Fruit fly (Drosophila melanogaster) whole organism, pupa: ENCODE measurements around the gene mav.

Experiments
- CG10348 ChIP-seq: fragments of 200-800 bp; sonication (Bioruptor generic); IDR thresholded peaks from 2 replicates; pipeline ENCODE4 v1.3.6; 2022; ENCODE audit warnings: missing biosample characterization, missing genetic modification characterization
- CG12605 ChIP-seq: fragments of 200-800 bp; sonication (Bioruptor generic); IDR thresholded peaks from 2 replicates; pipeline ENCODE4 v1.3.6; 2022; ENCODE audit warnings: missing biosample characterization, missing genetic modification characterization
- CG13204 ChIP-seq: fragments of 200-800 bp; sonication (Bioruptor generic); optimal IDR thresholded peaks from 2 replicates; lab custom pipeline; 2018; ENCODE audit warnings: missing biosample characterization, mild to moderate bottlenecking, missing genetic modification characterization, moderate library complexity
- CG14655 ChIP-seq: fragments of 200-800 bp; sonication (Bioruptor generic); optimal IDR thresholded peaks from 3 replicates; lab custom pipeline; 2017; ENCODE audit warnings: mild to moderate bottlenecking, missing biosample characterization, missing genetic modification reagents, missing genetic modification characterization
- CG15710 ChIP-seq: fragments of 200-800 bp; sonication (Bioruptor generic); optimal IDR thresholded peaks from 2 replicates; lab custom pipeline; 2018; ENCODE audit warnings: missing biosample characterization, mild to moderate bottlenecking, missing genetic modification characterization, moderate library complexity
- CG17806 ChIP-seq: fragments of 200-800 bp; sonication (Bioruptor generic); optimal IDR thresholded peaks from 2 replicates; lab custom pipeline; 2018; ENCODE audit warnings: missing biosample characterization, mild to moderate bottlenecking, missing genetic modification characterization, moderate library complexity
- CG32121 ChIP-seq: fragments of 200-800 bp; sonication (Bioruptor generic); IDR thresholded peaks from 2 replicates; pipeline ENCODE4 v1.3.6; 2022; ENCODE audit warnings: missing biosample characterization, missing genetic modification characterization
- CG34367 ChIP-seq: fragments of 200-800 bp; sonication (Bioruptor generic); optimal IDR thresholded peaks from 2 replicates; lab custom pipeline; 2018; ENCODE audit warnings: missing biosample characterization, mild to moderate bottlenecking, missing genetic modification characterization
- CG4496 ChIP-seq: fragments of 200-800 bp; sonication (Bioruptor generic); IDR thresholded peaks from 3 replicates; pipeline ENCODE4 v1.3.6; 2022; ENCODE audit warnings: missing biosample characterization, missing genetic modification characterization
- CG8159 ChIP-seq: fragments of 200-800 bp; sonication (Bioruptor generic); optimal IDR thresholded peaks from 3 replicates; lab custom pipeline; 2018; ENCODE audit warnings: missing biosample characterization, mild to moderate bottlenecking, missing genetic modification characterization, moderate library complexity
- CG8301 ChIP-seq: fragments of 200-800 bp; sonication (Bioruptor generic); optimal IDR thresholded peaks from 2 replicates; lab custom pipeline; 2018; ENCODE audit warnings: missing biosample characterization, mild to moderate bottlenecking, missing genetic modification characterization
- CG9948 ChIP-seq: fragments of 200-800 bp; sonication (Bioruptor generic); optimal IDR thresholded peaks from 2 replicates; lab custom pipeline; 2018; ENCODE audit warnings: missing biosample characterization, mild to moderate bottlenecking, missing genetic modification characterization, moderate library complexity
- D1 ChIP-seq: fragments of 200-800 bp; sonication (Bioruptor generic); optimal IDR thresholded peaks from 2 replicates; lab custom pipeline; 2018; ENCODE audit warnings: missing biosample characterization, mild to moderate bottlenecking, missing genetic modification characterization, moderate library complexity
- EcR ChIP-seq: fragments of 200-800 bp; sonication (Bioruptor generic); optimal IDR thresholded peaks from 3 replicates; lab custom pipeline; 2019; ENCODE audit warnings: missing biosample characterization, missing genetic modification characterization, mild to moderate bottlenecking, moderate library complexity, missing genetic modification reagents
- Ets98B ChIP-seq: fragments of 200-800 bp; sonication (Bioruptor generic); IDR thresholded peaks from 2 replicates; pipeline ENCODE4 v1.3.6; 2022; ENCODE audit warnings: missing biosample characterization, missing genetic modification characterization
- Pif1A ChIP-seq: fragments of 200-800 bp; sonication (Bioruptor generic); optimal IDR thresholded peaks from 3 replicates; lab custom pipeline; 2016; ENCODE audit warnings: missing biosample characterization, missing genetic modification characterization
- Pif1B ChIP-seq: fragments of 200-800 bp; sonication (Bioruptor generic); optimal IDR thresholded peaks from 3 replicates; lab custom pipeline; 2016; ENCODE audit warnings: missing biosample characterization, missing genetic modification characterization
- Snoo ChIP-seq: fragments of 200-800 bp; sonication (Bioruptor generic); optimal IDR thresholded peaks from 3 replicates; lab custom pipeline; 2017; ENCODE audit warnings: missing biosample characterization, mild to moderate bottlenecking, missing genetic modification characterization, inconsistent platforms
- fd96Ca ChIP-seq: fragments of 200-800 bp; sonication (Bioruptor generic); IDR thresholded peaks from 3 replicates; pipeline ENCODE4 v1.3.6; 2022; ENCODE audit warnings: missing biosample characterization, missing genetic modification characterization
- gl ChIP-seq: fragments of 200-800 bp; sonication (Bioruptor generic); optimal IDR thresholded peaks from 2 replicates; lab custom pipeline; 2018; ENCODE audit warnings: missing biosample characterization, mild to moderate bottlenecking, missing genetic modification characterization
- rn ChIP-seq: fragments of 200-800 bp; sonication (Bioruptor generic); IDR thresholded peaks from 2 replicates; pipeline ENCODE4 v1.3.6; 2022; ENCODE audit warnings: missing biosample characterization, missing genetic modification characterization

Gene mav

DNA sequence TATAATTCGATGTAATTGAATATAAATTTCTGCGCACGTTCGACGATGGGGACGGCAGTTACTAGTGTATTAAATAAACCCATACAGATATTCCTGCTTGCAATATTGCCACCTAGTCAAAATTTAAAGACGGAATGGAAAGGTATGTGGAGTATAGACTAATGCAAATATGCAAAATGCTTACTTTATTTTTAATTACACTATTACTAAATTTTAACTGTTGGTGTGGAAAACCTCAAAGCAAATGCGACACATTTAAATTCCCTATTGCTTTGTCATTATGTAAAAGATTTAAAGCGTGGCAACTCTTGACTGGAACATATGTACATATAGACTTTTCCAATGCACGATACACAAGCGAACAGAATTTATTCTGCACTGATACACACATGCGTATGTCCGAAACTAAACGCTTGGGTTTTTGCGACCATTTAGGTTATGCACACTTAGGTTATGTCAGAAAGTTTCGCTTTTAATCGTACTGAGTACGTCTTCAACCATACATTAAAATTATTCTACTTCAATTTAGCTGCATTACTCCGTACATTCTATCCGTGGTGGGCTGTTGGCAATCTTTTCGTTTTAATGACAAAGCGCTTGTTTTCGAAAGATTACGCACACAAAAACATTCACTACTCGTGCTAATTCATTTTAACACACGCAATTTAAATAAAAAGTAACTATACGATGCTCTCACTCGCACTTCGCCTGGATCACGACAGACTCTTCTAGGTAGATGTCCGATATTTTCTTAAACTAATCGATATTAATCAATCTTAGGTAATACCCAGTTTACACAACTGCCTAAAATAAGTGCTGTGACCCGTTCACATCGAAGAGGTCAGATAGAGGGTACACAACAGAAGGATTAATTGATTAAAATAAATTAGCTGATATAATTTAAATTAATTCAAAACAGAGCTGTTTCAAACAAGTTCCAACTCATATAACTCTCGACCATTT is 34.3 kb upstream of the mav start, which contains the start of gene gw:
Gene gw, minus strand, starts transcription at position 725 of the 963 bp plus-strand sequence.
- peak; percentile 59 for TF ChIP-seq CG34367
- no peak for TF ChIP-seq CG12605 (GFP tag; lab: Robert Waterston, UW)
- TF ChIP-seq CG17806 (tag; lab: Kevin White, UChicago), result peak; percentile 79
- TF ChIP-seq CG8301 (tag; lab: Kevin White, UChicago), result peak; percentile 68
- no peak for TF ChIP-seq rn
- no peak for TF ChIP-seq CG4496 (GFP tag; lab: Robert Waterston, UW)
- no peak for TF ChIP-seq CG10348
- peak; percentile 71 for TF ChIP-seq Pif1B
- no peak for TF ChIP-seq EcR (GFP tag; lab: Kevin White, UChicago)
- peak; percentile 65 for TF ChIP-seq Snoo (tag; lab: Kevin White, UChicago)
- TF ChIP-seq gl (tag; lab: Kevin White, UChicago), result peak; percentile 70
- no peak for TF ChIP-seq fd96Ca
- TF ChIP-seq Ets98B (GFP tag; lab: Robert Waterston, UW), result peak; percentile 68
- TF ChIP-seq CG15710 (tag; lab: Kevin White, UChicago), result peak; percentile 68
- TF ChIP-seq Pif1A (GFP tag; lab: Kevin White, UChicago), result peak; percentile 82
- TF ChIP-seq CG9948 (tag; lab: Kevin White, UChicago), result peak; percentile 66
- TF ChIP-seq CG14655 (GFP tag; lab: Kevin White, UChicago), result no peak
- peak; percentile 2 for TF ChIP-seq D1 (tag; lab: Kevin White, UChicago)
- peak; percentile 69; the same call in 1 of the 2 replicates for TF ChIP-seq CG32121 (GFP tag; lab: Robert Waterston, UW)
- no peak for TF ChIP-seq CG13204 (GFP tag; lab: Kevin White, UChicago)
- peak; percentile 13 for TF ChIP-seq CG8159 (tag; lab: Kevin White, UChicago)

DNA sequence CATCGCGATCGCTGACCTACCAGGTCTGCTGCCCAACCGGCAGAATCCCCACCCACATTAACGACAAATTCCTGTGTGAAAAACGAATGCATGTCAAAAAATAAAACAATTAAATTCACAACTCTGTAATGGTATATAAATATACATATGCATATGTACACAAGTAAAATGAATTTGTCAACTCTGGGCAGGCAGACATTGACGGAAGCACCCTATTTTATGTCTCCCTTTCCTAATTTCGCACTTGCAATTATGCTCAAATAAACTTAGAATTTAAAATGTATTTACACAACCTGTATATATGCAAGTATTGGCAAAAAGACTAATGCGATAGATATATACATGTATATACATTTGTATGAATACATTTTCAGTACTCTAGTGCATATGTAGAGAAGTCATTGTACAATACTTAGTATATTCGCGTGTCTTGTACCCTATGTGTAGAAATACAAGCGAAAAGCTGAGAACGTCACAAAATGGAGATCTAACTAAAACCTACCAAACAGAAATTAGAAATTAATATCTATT is 33.3 kb upstream of the mav start:
- no peak for TF ChIP-seq Pif1B
- TF ChIP-seq Ets98B (GFP tag; lab: Robert Waterston, UW), result no peak
- no peak for TF ChIP-seq CG13204 (GFP tag; lab: Kevin White, UChicago)
- no peak for TF ChIP-seq CG34367
- no peak for TF ChIP-seq Pif1A (GFP tag; lab: Kevin White, UChicago)
- TF ChIP-seq EcR (GFP tag; lab: Kevin White, UChicago), result no peak
- no peak for TF ChIP-seq CG17806 (tag; lab: Kevin White, UChicago)

dm6 chr4:647388-647787 is 21.6 kb upstream of the mav start:
- no peak for TF ChIP-seq gl (tag; lab: Kevin White, UChicago)

dm6 chr4:646414-647016 is 20.7 kb upstream of the mav start, which contains the start of gene Ekar:
Gene Ekar (minus strand): TSS chr4:646556.
- peak; percentile 26 for TF ChIP-seq D1 (tag; lab: Kevin White, UChicago)
- TF ChIP-seq rn, result no peak

dm6 chr4:629391-629790 is 3.6 kb upstream of the mav start, which contains the start of gene Gat:
Gene Gat (plus strand): TSS chr4:629691.
- no peak for TF ChIP-seq CG10348
- no peak for TF ChIP-seq fd96Ca
- no peak for TF ChIP-seq CG9948 (tag; lab: Kevin White, UChicago)
- no peak for TF ChIP-seq CG17806 (tag; lab: Kevin White, UChicago)
- no peak for TF ChIP-seq Ets98B (GFP tag; lab: Robert Waterston, UW)
- TF ChIP-seq rn, result no peak
- no peak for TF ChIP-seq gl (tag; lab: Kevin White, UChicago)
- no peak for TF ChIP-seq EcR (GFP tag; lab: Kevin White, UChicago)
- no peak for TF ChIP-seq CG32121 (GFP tag; lab: Robert Waterston, UW)
- no peak for TF ChIP-seq CG34367
- TF ChIP-seq Snoo (tag; lab: Kevin White, UChicago), result no peak
- TF ChIP-seq D1 (tag; lab: Kevin White, UChicago), result no peak
- TF ChIP-seq Pif1B, result no peak
- TF ChIP-seq CG14655 (GFP tag; lab: Kevin White, UChicago), result no peak
